Worm (Caenorhabditis elegans) whole organism, young adult: Measurements from ENCODE around the gene C37C3.18.
A peak's percentile ranks its signal among the peaks of the same experiment; 100 is the strongest.

ENCODE experiments used
- F22D6.2 ChIP-seq: sonication (generic microtip); optimal IDR thresholded peaks from 2 replicates; lab custom pipeline; 2016; ENCODE audit warnings: mild to moderate bottlenecking, missing genetic modification characterization, missing compliant biosample characterization
- F23B12.7 ChIP-seq: sonication (generic microtip); optimal IDR thresholded peaks from 2 replicates; lab custom pipeline; 2017; ENCODE audit warnings: missing genetic modification characterization, mild to moderate bottlenecking, missing compliant biosample characterization, antibody characterized with exemption, moderate library complexity; ENCODE audit not compliant: insufficient read depth
- F37B4.10 ChIP-seq: fragments of 200-800 bp; sonication (Bioruptor generic); IDR thresholded peaks from 2 replicates; pipeline ENCODE4 v1.3.6; 2022; ENCODE audit warnings: missing genetic modification characterization, missing compliant biosample characterization
- F49E8.2 ChIP-seq: sonication (generic microtip); optimal IDR thresholded peaks from 3 replicates; lab custom pipeline; 2017; ENCODE audit warnings: missing genetic modification characterization, mild to moderate bottlenecking, missing compliant biosample characterization, antibody characterized with exemption, moderate library complexity; ENCODE audit not compliant: insufficient read depth
- F57C9.4 ChIP-seq: sonication (generic microtip); optimal IDR thresholded peaks from 2 replicates; lab custom pipeline; 2017; ENCODE audit warnings: mild to moderate bottlenecking, missing genetic modification characterization, missing compliant biosample characterization
- T07F8.4 ChIP-seq: sonication (generic microtip); optimal IDR thresholded peaks from 2 replicates; lab custom pipeline; 2016; ENCODE audit warnings: mild to moderate bottlenecking, missing genetic modification characterization, moderate library complexity, missing compliant biosample characterization
- T26A5.8 ChIP-seq: sonication (generic microtip); optimal IDR thresholded peaks from 2 replicates; lab custom pipeline; 2016; ENCODE audit warnings: missing genetic modification characterization, missing compliant biosample characterization
- Y53F4B.3 ChIP-seq: fragments of 200-800 bp; sonication (Bioruptor generic); IDR thresholded peaks from 2 replicates; pipeline ENCODE4 v1.3.6; 2022; ENCODE audit warnings: missing genetic modification reagents, missing genetic modification characterization, missing compliant biosample characterization
- Y79H2A.3 ChIP-seq: fragments of 200-800 bp; sonication (Bioruptor generic); conservative IDR thresholded peaks from 2 replicates; pipeline ENCODE4 v1.3.6; 2022; ENCODE audit warnings: missing genetic modification reagents, missing genetic modification characterization, missing compliant biosample characterization
- ZK185.1 ChIP-seq: sonication (generic microtip); optimal IDR thresholded peaks from 2 replicates; lab custom pipeline; 2016; ENCODE audit warnings: mild to moderate bottlenecking, missing genetic modification characterization, missing compliant biosample characterization; ENCODE audit not compliant: poor library complexity, severe bottlenecking
- atf-7 ChIP-seq: sonication (generic microtip); optimal IDR thresholded peaks from 2 replicates; lab custom pipeline; 2017; ENCODE audit warnings: mild to moderate bottlenecking, missing genetic modification characterization, missing compliant biosample characterization
- athp-1 ChIP-seq: sonication (generic microtip); optimal IDR thresholded peaks from 2 replicates; lab custom pipeline; 2017; ENCODE audit warnings: mild to moderate bottlenecking, missing genetic modification characterization, missing compliant biosample characterization
- attf-3 ChIP-seq: fragments of 200-800 bp; sonication (Bioruptor generic); conservative IDR thresholded peaks from 2 replicates; pipeline ENCODE4 v1.3.6; 2022; ENCODE audit warnings: missing genetic modification reagents, missing genetic modification characterization, missing compliant biosample characterization
- attf-5 ChIP-seq: fragments of 200-800 bp; sonication (Bioruptor generic); optimal IDR thresholded peaks from 2 replicates; lab custom pipeline; 2018; ENCODE audit warnings: mild to moderate bottlenecking, missing genetic modification characterization, missing compliant biosample characterization
- bed-1 ChIP-seq: fragments of 200-800 bp; sonication (Bioruptor generic); IDR thresholded peaks from 2 replicates; pipeline ENCODE4 v1.3.6; 2022; ENCODE audit warnings: missing genetic modification reagents, missing genetic modification characterization, missing compliant biosample characterization
- bed-2 ChIP-seq: fragments of 200-800 bp; sonication (Bioruptor generic); IDR thresholded peaks from 2 replicates; pipeline ENCODE4 v1.3.6; 2022; ENCODE audit warnings: missing genetic modification reagents, missing genetic modification characterization, missing compliant biosample characterization
- ceh-100 ChIP-seq: fragments of 200-800 bp; sonication (Bioruptor generic); IDR thresholded peaks from 2 replicates; pipeline ENCODE4 v1.3.6; 2022; ENCODE audit warnings: missing genetic modification reagents, missing genetic modification characterization, missing compliant biosample characterization
- ceh-27 ChIP-seq: fragments of 200-800 bp; sonication (Bioruptor generic); optimal IDR thresholded peaks from 2 replicates; lab custom pipeline; 2018; ENCODE audit warnings: mild to moderate bottlenecking, missing genetic modification characterization, moderate library complexity, missing compliant biosample characterization
- ets-4 ChIP-seq: fragments of 200-800 bp; sonication (Bioruptor generic); optimal IDR thresholded peaks from 2 replicates; lab custom pipeline; 2018; ENCODE audit warnings: mild to moderate bottlenecking, missing genetic modification characterization, missing compliant biosample characterization
- fkh-3 ChIP-seq: sonication (generic microtip); optimal IDR thresholded peaks from 2 replicates; lab custom pipeline; 2016; ENCODE audit warnings: mild to moderate bottlenecking, missing genetic modification characterization, missing compliant biosample characterization
- him-1 ChIP-seq: sonication (generic microtip); optimal IDR thresholded peaks from 2 replicates; lab custom pipeline; 2016; ENCODE audit warnings: missing genotype, missing genetic modification reagents, missing genetic modification characterization, missing compliant biosample characterization
- hlh-26 ChIP-seq: fragments of 200-800 bp; sonication (Bioruptor generic); conservative IDR thresholded peaks from 2 replicates; pipeline ENCODE4 v1.3.6; 2022; ENCODE audit warnings: missing genetic modification reagents, missing genetic modification characterization, missing compliant biosample characterization
- hmg-20 ChIP-seq: fragments of 200-800 bp; sonication (Bioruptor generic); IDR thresholded peaks from 2 replicates; pipeline ENCODE4 v1.3.6; 2022; ENCODE audit warnings: missing genetic modification reagents, missing genetic modification characterization, missing compliant biosample characterization
- hrde-1 ChIP-seq: sonication (generic microtip); optimal IDR thresholded peaks from 2 replicates; lab custom pipeline; 2016; ENCODE audit warnings: missing genetic modification characterization, mild to moderate bottlenecking, missing compliant biosample characterization, moderate library complexity, missing genotype, missing genetic modification reagents, borderline replicate concordance
- lin-54 ChIP-seq: fragments of 200-800 bp; sonication (Bioruptor generic); optimal IDR thresholded peaks from 2 replicates; lab custom pipeline; 2018; ENCODE audit warnings: mild to moderate bottlenecking, missing genetic modification characterization, missing compliant biosample characterization
- lsl-1 ChIP-seq: fragments of 200-800 bp; sonication (Bioruptor generic); optimal IDR thresholded peaks from 2 replicates; lab custom pipeline; 2018; ENCODE audit warnings: mild to moderate bottlenecking, missing genetic modification characterization, moderate library complexity, missing compliant biosample characterization
- madf-3 ChIP-seq: fragments of 200-800 bp; sonication (Bioruptor generic); IDR thresholded peaks from 2 replicates; pipeline ENCODE4 v1.3.6; 2022; ENCODE audit warnings: missing genetic modification reagents, missing genetic modification characterization, missing compliant biosample characterization
- mcd-1 ChIP-seq: fragments of 200-800 bp; sonication (Bioruptor generic); IDR thresholded peaks from 2 replicates; pipeline ENCODE4 v1.3.6; 2022; ENCODE audit warnings: missing genetic modification reagents, missing genetic modification characterization, missing compliant biosample characterization
- nfya-2 ChIP-seq: fragments of 200-800 bp; sonication (Bioruptor generic); IDR thresholded peaks from 2 replicates; pipeline ENCODE4 v1.3.6; 2022; ENCODE audit warnings: missing genetic modification reagents, missing genetic modification characterization, missing compliant biosample characterization
- nhr-120 ChIP-seq: fragments of 200-800 bp; sonication (Bioruptor generic); IDR thresholded peaks from 2 replicates; pipeline ENCODE4 v1.3.6; 2022; ENCODE audit warnings: missing genetic modification characterization, missing compliant biosample characterization
- nhr-80 ChIP-seq: sonication (generic microtip); optimal IDR thresholded peaks from 2 replicates; lab custom pipeline; 2016; ENCODE audit warnings: missing genetic modification characterization, missing compliant biosample characterization
- nhr-90 ChIP-seq: sonication (generic microtip); optimal IDR thresholded peaks from 2 replicates; lab custom pipeline; 2016; ENCODE audit warnings: missing genotype, mild to moderate bottlenecking, missing genetic modification characterization, missing compliant biosample characterization
- rcor-1 ChIP-seq: fragments of 200-800 bp; sonication (Bioruptor generic); IDR thresholded peaks from 2 replicates; pipeline ENCODE4 v1.3.6; 2022; ENCODE audit warnings: missing genetic modification reagents, missing genetic modification characterization, missing compliant biosample characterization
- repo-1 ChIP-seq: sonication (generic microtip); optimal IDR thresholded peaks from 2 replicates; lab custom pipeline; 2017; ENCODE audit warnings: mild to moderate bottlenecking, missing genetic modification characterization, missing compliant biosample characterization
- rpc-1 ChIP-seq, 2 experiments: fragments of 150-350 bp in 1 of 2; sonication (generic microtip) in 1 of 2; optimal IDR thresholded peaks; 2 replicates each; lab custom pipeline; 2014 to 2018; ENCODE audit warnings: missing biosample characterization in 1 of 2, missing genetic modification characterization in 1 of 2, missing genetic modification reagents in 1 of 2, missing genotype in 1 of 2
- somi-1 ChIP-seq: fragments of 200-800 bp; sonication (Bioruptor generic); optimal IDR thresholded peaks from 2 replicates; lab custom pipeline; 2018; ENCODE audit warnings: mild to moderate bottlenecking, missing genetic modification characterization, missing compliant biosample characterization
- unc-130 ChIP-seq: sonication (generic microtip); optimal IDR thresholded peaks from 2 replicates; lab custom pipeline; 2016; ENCODE audit warnings: missing genetic modification reagents, missing genetic modification characterization, missing compliant biosample characterization
- zfh-2 ChIP-seq: fragments of 200-800 bp; sonication (Bioruptor generic); conservative IDR thresholded peaks from 2 replicates; pipeline ENCODE4 v1.3.6; 2022; ENCODE audit warnings: missing genetic modification reagents, missing genetic modification characterization, missing compliant biosample characterization
- ztf-22 ChIP-seq: fragments of 200-800 bp; sonication (Bioruptor generic); optimal IDR thresholded peaks from 2 replicates; lab custom pipeline; 2018; ENCODE audit warnings: mild to moderate bottlenecking, missing genetic modification characterization, moderate library complexity, missing compliant biosample characterization
- ztf-25 ChIP-seq: fragments of 200-800 bp; sonication (Bioruptor generic); IDR thresholded peaks from 2 replicates; pipeline ENCODE4 v1.3.6; 2022; ENCODE audit warnings: missing genetic modification reagents, missing genetic modification characterization, missing compliant biosample characterization

Gene C37C3.18

DNA sequence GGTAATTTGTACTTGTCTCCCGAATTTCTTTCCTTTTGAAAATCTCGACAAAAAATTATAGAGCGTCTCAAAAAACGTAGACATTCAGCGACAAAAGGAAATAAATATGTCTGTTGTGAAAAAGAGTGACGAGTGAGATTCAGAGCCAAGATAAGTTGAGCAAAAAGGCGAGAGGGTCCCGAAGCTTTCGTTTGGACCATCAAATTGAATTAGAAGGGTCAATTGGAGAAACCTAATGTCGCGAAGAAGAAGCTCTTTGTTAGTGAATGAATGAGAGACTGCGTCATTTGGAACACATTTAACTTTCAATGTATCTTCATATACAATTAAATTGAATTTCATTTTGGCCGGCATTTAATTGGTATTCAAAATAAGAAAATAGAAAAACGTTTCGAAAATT is 38.3 kb upstream of the C37C3.18 start:
- TF ChIP-seq him-1, result no peak
- TF ChIP-seq ztf-25 (GFP tag; lab: Robert Waterston, UW), result no peak
- TF ChIP-seq fkh-3, result no peak
- no peak for TF ChIP-seq bed-1 (GFP tag; lab: Robert Waterston, UW)
- no peak for TF ChIP-seq F57C9.4
- TF ChIP-seq ets-4 (GFP tag; lab: Kevin White, UChicago), result no peak
- no peak for TF ChIP-seq attf-3 (GFP tag; lab: Robert Waterston, UW)
- no peak for TF ChIP-seq hrde-1 (tag; lab: Kevin White, UChicago)
- no peak for TF ChIP-seq zfh-2 (GFP tag; lab: Robert Waterston, UW)
- TF ChIP-seq nhr-120 (GFP tag; lab: Robert Waterston, UW), result no peak
- TF ChIP-seq F22D6.2 (tag; lab: Kevin White, UChicago), result no peak

DNA sequence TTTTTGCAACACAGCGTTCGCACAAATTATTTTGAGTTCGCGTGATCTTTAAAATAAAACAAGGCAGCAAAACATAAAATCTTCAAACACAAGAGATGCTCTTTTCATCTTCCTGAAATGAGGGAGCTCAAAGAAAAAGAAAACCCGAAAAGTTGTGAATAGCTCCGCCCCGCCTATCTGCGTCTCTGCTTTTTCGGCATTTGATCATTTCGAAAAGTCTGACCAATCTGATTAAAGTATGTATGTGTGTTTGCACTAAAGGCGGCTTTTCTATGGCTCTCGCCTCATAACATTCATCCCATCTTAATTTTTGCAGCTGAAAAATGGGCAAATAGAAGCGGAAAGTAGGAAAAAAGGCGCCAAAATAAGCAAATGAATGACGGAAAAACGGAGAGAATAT is 35.2 kb upstream of the C37C3.18 start:
- no peak for TF ChIP-seq rpc-1 (optimal IDR thresholded peaks at IDR 0.05; lab: Kevin White, UChicago)
- no peak for TF ChIP-seq rpc-1 (tag; optimal IDR thresholded peaks at IDR 0.05; lab: Kevin White, UChicago)
- no peak for TF ChIP-seq atf-7 (tag; lab: Kevin White, UChicago)
- TF ChIP-seq F49E8.2 (tag; lab: Kevin White, UChicago), result no peak
- TF ChIP-seq hlh-26, result no peak
- no peak for TF ChIP-seq F37B4.10 (GFP tag; lab: Robert Waterston, UW)
- TF ChIP-seq Y79H2A.3 (GFP tag; lab: Robert Waterston, UW), result no peak
- no peak for TF ChIP-seq ztf-22 (GFP tag; lab: Kevin White, UChicago)
- TF ChIP-seq unc-130, result no peak
- TF ChIP-seq F57C9.4, result no peak
- TF ChIP-seq somi-1 (GFP tag; lab: Kevin White, UChicago), result no peak
- no peak for TF ChIP-seq nfya-2 (GFP tag; lab: Robert Waterston, UW)
- no peak for TF ChIP-seq ceh-27 (GFP tag; lab: Kevin White, UChicago)
- TF ChIP-seq rcor-1 (GFP tag; lab: Robert Waterston, UW), result no peak
- no peak for TF ChIP-seq T07F8.4

DNA sequence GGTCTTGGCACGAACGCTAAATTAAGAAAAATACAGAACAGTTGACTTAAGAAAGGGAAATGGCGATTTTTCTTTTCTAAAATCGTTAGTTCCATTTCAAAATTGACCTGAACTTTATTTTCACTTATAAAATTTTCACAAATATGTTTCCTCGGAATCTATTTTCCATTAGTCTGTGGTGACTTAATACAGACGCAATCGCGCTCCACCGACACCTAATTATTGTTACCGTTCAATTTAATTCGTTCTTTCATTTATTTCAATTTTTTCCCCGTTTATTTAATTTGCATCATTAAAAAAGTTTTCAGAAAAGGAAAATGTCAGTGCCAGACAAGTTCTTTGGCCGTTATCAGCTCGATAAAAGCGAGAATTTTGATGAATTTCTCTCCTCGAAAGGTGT is 34.5 kb upstream of the C37C3.18 start, which contains the start of gene lbp-4:
TSS of gene lbp-4 (plus strand) at position 309 of the 400 bp plus-strand sequence.
- TF ChIP-seq attf-5 (peak; percentile 55), repo-1 (no peak), lin-54 (no peak), ceh-27 (GFP tag; lab: Kevin White, UChicago) (peak; percentile 15), lsl-1 (GFP tag; lab: Kevin White, UChicago) (peak; percentile 30), ZK185.1 (peak; percentile 24), T07F8.4 (no peak), athp-1 (no peak), ceh-100 (GFP tag; lab: Robert Waterston, UW) (peak; percentile 92), bed-2 (GFP tag; lab: Robert Waterston, UW) (no peak), T26A5.8 (tag; lab: Kevin White, UChicago) (no peak), Y53F4B.3 (GFP tag; lab: Robert Waterston, UW) (no peak), nhr-90 (tag; lab: Kevin White, UChicago) (no peak), nhr-120 (GFP tag; lab: Robert Waterston, UW) (no peak), F23B12.7 (tag; lab: Kevin White, UChicago) (peak; percentile 74), hmg-20 (no peak), madf-3 (no peak), mcd-1 (peak; percentile 65; the same call in 1 of the 2 replicates), nhr-80 (tag; lab: Kevin White, UChicago) (peak; percentile 74)
